Fruit fly (Drosophila melanogaster) whole organism, prepupa: ENCODE measurements around the gene Lk6.

ENCODE experiments used
- Blimp-1 ChIP-seq: fragments of 200-800 bp; sonication (Bioruptor generic); optimal IDR thresholded peaks from 3 replicates; lab custom pipeline; 2017; ENCODE audit warnings: missing biosample characterization, missing genetic modification characterization, mild to moderate bottlenecking, moderate library complexity, missing genetic modification reagents
- CG10631 ChIP-seq: fragments of 200-800 bp; sonication (Bioruptor generic); optimal IDR thresholded peaks from 2 replicates; lab custom pipeline; 2016; ENCODE audit warnings: missing biosample characterization, missing genetic modification characterization
- CG10669 ChIP-seq: fragments of 200-800 bp; sonication (Bioruptor generic); optimal IDR thresholded peaks from 3 replicates; lab custom pipeline; 2018; ENCODE audit warnings: missing biosample characterization, mild to moderate bottlenecking, missing genetic modification characterization, moderate library complexity
- CG11902 ChIP-seq: fragments of 200-800 bp; sonication (Bioruptor generic); optimal IDR thresholded peaks from 3 replicates; lab custom pipeline; 2016; ENCODE audit warnings: missing biosample characterization, missing genetic modification characterization
- CG15336 ChIP-seq: fragments of 200-800 bp; sonication (Bioruptor generic); IDR thresholded peaks from 2 replicates; pipeline ENCODE4 v1.3.6; 2022; ENCODE audit warnings: missing biosample characterization, missing genetic modification characterization
- CG1621 ChIP-seq: fragments of 200-800 bp; sonication (Bioruptor generic); optimal IDR thresholded peaks from 3 replicates; lab custom pipeline; 2018; ENCODE audit warnings: missing biosample characterization, mild to moderate bottlenecking, missing genetic modification characterization
- CG16779 ChIP-seq: fragments of 200-800 bp; sonication (Bioruptor generic); optimal IDR thresholded peaks from 3 replicates; lab custom pipeline; 2017; ENCODE audit warnings: missing biosample characterization, mild to moderate bottlenecking, missing genetic modification characterization
- CG3032 ChIP-seq: fragments of 200-800 bp; optimal IDR thresholded peaks from 2 replicates; lab custom pipeline; 2019; ENCODE audit warnings: missing biosample characterization, mild to moderate bottlenecking, missing genetic modification characterization, moderate library complexity
- CG31627 ChIP-seq: fragments of 200-800 bp; sonication (Bioruptor generic); optimal IDR thresholded peaks from 3 replicates; lab custom pipeline; 2016; ENCODE audit warnings: missing biosample characterization, missing genetic modification characterization
- CG32006 ChIP-seq: fragments of 200-800 bp; sonication (Bioruptor generic); optimal IDR thresholded peaks from 3 replicates; lab custom pipeline; 2017; ENCODE audit warnings: missing biosample characterization, mild to moderate bottlenecking, missing genetic modification characterization
- CG3919 ChIP-seq: fragments of 200-800 bp; sonication (Bioruptor generic); optimal IDR thresholded peaks from 3 replicates; lab custom pipeline; 2016; ENCODE audit warnings: missing biosample characterization, missing genetic modification characterization
- CG4318 ChIP-seq: fragments of 200-800 bp; sonication (Bioruptor generic); optimal IDR thresholded peaks from 3 replicates; lab custom pipeline; 2017; ENCODE audit warnings: missing biosample characterization, mild to moderate bottlenecking, missing genetic modification characterization
- CG6163 ChIP-seq: fragments of 200-800 bp; sonication (Bioruptor generic); IDR thresholded peaks from 3 replicates; pipeline ENCODE4 v1.3.6; 2022; ENCODE audit warnings: missing biosample characterization, missing genetic modification characterization
- CG6276 ChIP-seq: fragments of 200-800 bp; sonication (Bioruptor generic); optimal IDR thresholded peaks from 2 replicates; lab custom pipeline; 2017; ENCODE audit warnings: missing biosample characterization, mild to moderate bottlenecking, missing genetic modification characterization
- CG6792 ChIP-seq: fragments of 200-800 bp; sonication (Bioruptor generic); optimal IDR thresholded peaks from 3 replicates; lab custom pipeline; 2016; ENCODE audit warnings: missing biosample characterization, missing genetic modification characterization
- CG6808 ChIP-seq: fragments of 200-800 bp; sonication (Bioruptor generic); optimal IDR thresholded peaks from 3 replicates; lab custom pipeline; 2017; ENCODE audit warnings: missing biosample characterization, missing genetic modification characterization, mild to moderate bottlenecking, moderate library complexity, missing genetic modification reagents
- CG7368 ChIP-seq: fragments of 200-800 bp; sonication (Bioruptor generic); optimal IDR thresholded peaks from 3 replicates; lab custom pipeline; 2016; ENCODE audit warnings: missing biosample characterization, missing genetic modification characterization
- CG8319 ChIP-seq: fragments of 200-800 bp; sonication (Bioruptor generic); optimal IDR thresholded peaks from 3 replicates; lab custom pipeline; 2016; ENCODE audit warnings: missing biosample characterization, missing genetic modification characterization
- CG8632 ChIP-seq: fragments of 200-800 bp; sonication (Bioruptor generic); optimal IDR thresholded peaks from 3 replicates; lab custom pipeline; 2016; ENCODE audit warnings: missing biosample characterization, missing genetic modification characterization
- CG9139 ChIP-seq: fragments of 200-800 bp; sonication (Bioruptor generic); optimal IDR thresholded peaks from 3 replicates; lab custom pipeline; 2017; ENCODE audit warnings: missing biosample characterization, mild to moderate bottlenecking, missing genetic modification characterization
- Eip78C ChIP-seq: fragments of 200-800 bp; sonication (Bioruptor generic); peaks from one replicate; lab custom pipeline; 2016; ENCODE audit warnings: missing biosample characterization, missing genetic modification characterization
- Eip93F ChIP-seq: fragments of 200-800 bp; sonication (Bioruptor generic); optimal IDR thresholded peaks from 2 replicates; lab custom pipeline; 2016; ENCODE audit warnings: missing biosample characterization, mild to moderate bottlenecking, missing genetic modification characterization
- Ets21C ChIP-seq: fragments of 200-800 bp; sonication (Bioruptor generic); optimal IDR thresholded peaks from 3 replicates; lab custom pipeline; 2016; ENCODE audit warnings: missing biosample characterization, missing genetic modification characterization
- Gug ChIP-seq: fragments of 200-800 bp; sonication (Bioruptor generic); IDR thresholded peaks from 2 replicates; pipeline ENCODE4 v1.3.6; 2022; ENCODE audit warnings: missing biosample characterization, missing genetic modification characterization
- Hr38 ChIP-seq: sonication (Bioruptor generic); optimal IDR thresholded peaks from 2 replicates; lab custom pipeline; 2016; ENCODE audit warnings: missing biosample characterization, missing genetic modification characterization
- Hr39 ChIP-seq: fragments of 200-800 bp; sonication (Bioruptor generic); optimal IDR thresholded peaks from 2 replicates; lab custom pipeline; 2016; ENCODE audit warnings: missing biosample characterization, missing genetic modification characterization
- Hr4 ChIP-seq: fragments of 200-800 bp; sonication (Bioruptor generic); optimal IDR thresholded peaks from 3 replicates; lab custom pipeline; 2016; ENCODE audit warnings: missing biosample characterization, missing genetic modification characterization
- Met ChIP-seq: fragments of 200-800 bp; sonication (Bioruptor generic); optimal IDR thresholded peaks from 3 replicates; lab custom pipeline; 2016; ENCODE audit warnings: missing biosample characterization, missing genetic modification characterization
- Smox ChIP-seq: fragments of 200-800 bp; sonication (Bioruptor generic); optimal IDR thresholded peaks from 3 replicates; lab custom pipeline; 2016; ENCODE audit warnings: missing biosample characterization, missing genetic modification characterization
- Sox102F ChIP-seq: fragments of 200-800 bp; sonication (Bioruptor generic); optimal IDR thresholded peaks from 2 replicates; lab custom pipeline; 2016; ENCODE audit warnings: missing biosample characterization, mild to moderate bottlenecking, missing genetic modification characterization
- Sox14 ChIP-seq: fragments of 200-800 bp; sonication (Bioruptor generic); optimal IDR thresholded peaks from 3 replicates; lab custom pipeline; 2016; ENCODE audit warnings: missing biosample characterization, missing genetic modification characterization
- Sox15 ChIP-seq: fragments of 200-800 bp; sonication (Bioruptor generic); optimal IDR thresholded peaks from 3 replicates; lab custom pipeline; 2016; ENCODE audit warnings: missing biosample characterization, missing genetic modification characterization
- acj6 ChIP-seq: fragments of 200-800 bp; sonication (Bioruptor generic); optimal IDR thresholded peaks from 3 replicates; lab custom pipeline; 2016; ENCODE audit warnings: missing biosample characterization, missing genetic modification characterization
- cyc ChIP-seq: fragments of 200-800 bp; sonication (Bioruptor generic); optimal IDR thresholded peaks from 3 replicates; lab custom pipeline; 2016; ENCODE audit warnings: missing biosample characterization, missing genetic modification characterization
- dac ChIP-seq: fragments of 200-800 bp; sonication (Bioruptor generic); optimal IDR thresholded peaks from 2 replicates; lab custom pipeline; 2017; ENCODE audit warnings: missing biosample characterization, mild to moderate bottlenecking, missing genetic modification characterization
- dsx ChIP-seq: fragments of 200-800 bp; optimal IDR thresholded peaks from 3 replicates; lab custom pipeline; 2019; ENCODE audit warnings: missing biosample characterization, mild to moderate bottlenecking, missing genetic modification characterization, moderate library complexity; ENCODE audit not compliant: poor library complexity, severe bottlenecking
- eg ChIP-seq: fragments of 200-800 bp; sonication (Bioruptor generic); IDR thresholded peaks from 3 replicates; pipeline ENCODE4 v1.3.6; 2022; ENCODE audit warnings: missing biosample characterization, missing genetic modification characterization
- esn ChIP-seq: fragments of 200-800 bp; sonication (Bioruptor generic); optimal IDR thresholded peaks from 2 replicates; lab custom pipeline; 2016; ENCODE audit warnings: missing biosample characterization, mild to moderate bottlenecking, missing genetic modification characterization, moderate library complexity
- fd85E ChIP-seq: fragments of 200-800 bp; sonication (Bioruptor generic); optimal IDR thresholded peaks from 3 replicates; lab custom pipeline; 2016; ENCODE audit warnings: missing biosample characterization, missing genetic modification characterization
- fkh ChIP-seq: fragments of 200-800 bp; sonication (Bioruptor generic); optimal IDR thresholded peaks from 3 replicates; lab custom pipeline; 2017; ENCODE audit warnings: missing biosample characterization, mild to moderate bottlenecking, missing genetic modification characterization, moderate library complexity
- lz ChIP-seq: fragments of 200-800 bp; sonication (Bioruptor generic); optimal IDR thresholded peaks from 3 replicates; lab custom pipeline; 2016; ENCODE audit warnings: missing biosample characterization, missing genetic modification characterization
- net ChIP-seq: fragments of 200-800 bp; sonication (Bioruptor generic); optimal IDR thresholded peaks from 3 replicates; lab custom pipeline; 2016; ENCODE audit warnings: missing biosample characterization, missing genetic modification characterization
- pdm3 ChIP-seq: fragments of 200-800 bp; sonication (Bioruptor generic); optimal IDR thresholded peaks from 3 replicates; lab custom pipeline; 2016; ENCODE audit warnings: missing biosample characterization, missing genetic modification characterization
- salr ChIP-seq, 2 experiments: fragments of 200-800 bp; sonication (Bioruptor generic); optimal IDR thresholded peaks; 3 replicates each; lab custom pipeline; 2016 to 2018; ENCODE audit warnings: missing biosample characterization in 2 of 2, missing genetic modification characterization in 2 of 2, mild to moderate bottlenecking in 1 of 2
- spab ChIP-seq: fragments of 200-800 bp; sonication (Bioruptor generic); optimal IDR thresholded peaks from 2 replicates; lab custom pipeline; 2017; ENCODE audit warnings: missing biosample characterization, mild to moderate bottlenecking, missing genetic modification characterization, missing genetic modification reagents
- ss ChIP-seq, 2 experiments: fragments of 200-800 bp; sonication (Bioruptor generic); optimal IDR thresholded peaks; 2 replicates in 1 of 2; 3 replicates in 1 of 2; lab custom pipeline; 2017 to 2018; ENCODE audit warnings: mild to moderate bottlenecking in 2 of 2, missing biosample characterization in 2 of 2, missing genetic modification characterization in 2 of 2, moderate library complexity in 1 of 2
- svp ChIP-seq: fragments of 200-800 bp; sonication (Bioruptor generic); peaks from one replicate; lab custom pipeline; 2016; ENCODE audit warnings: missing biosample characterization, missing genetic modification characterization
- vri ChIP-seq: fragments of 200-800 bp; sonication (Bioruptor generic); optimal IDR thresholded peaks from 3 replicates; lab custom pipeline; 2016; ENCODE audit warnings: missing biosample characterization, mild to moderate bottlenecking, missing genetic modification characterization

Lk6 gene

dm6 chr3R:11761718-11762117 is 2.5 kb downstream of the Lk6 start:
- TF ChIP-seq Sox15 (GFP tag; lab: Kevin White, UChicago) (no peak), esn (GFP tag; lab: Kevin White, UChicago) (no peak), vri (GFP tag; lab: Kevin White, UChicago) (peak; percentile 4), pdm3 (no peak), CG11902 (GFP tag; lab: Kevin White, UChicago) (no peak)

- TF ChIP-seq Blimp-1 (peak; percentile 99), CG31627 (peak; percentile 100), Met (GFP tag; lab: Kevin White, UChicago) (peak; percentile 100), Hr38 (GFP tag; lab: Kevin White, UChicago) (peak; percentile 99), Eip78C (GFP tag; lab: Kevin White, UChicago) (peak; percentile 100), CG8632 (peak; percentile 100), lz (GFP tag; lab: Kevin White, UChicago) (peak; percentile 100), dsx (GFP tag; lab: Kevin White, UChicago) (peak; percentile 100), CG3919 (GFP tag; lab: Kevin White, UChicago) (peak; percentile 100), fd85E (peak; percentile 99), eg (GFP tag; lab: Robert Waterston, UW) (no peak), CG11902 (GFP tag; lab: Kevin White, UChicago) (peak; percentile 100), CG6276 (GFP tag; lab: Kevin White, UChicago) (peak; percentile 100), CG10669 (GFP tag; lab: Kevin White, UChicago) (peak; percentile 100), net (GFP tag; lab: Kevin White, UChicago) (peak; percentile 100), Sox14 (GFP tag; lab: Kevin White, UChicago) (peak; percentile 100), Smox (peak; percentile 100), Ets21C (GFP tag; lab: Kevin White, UChicago) (peak; percentile 100), pdm3 (peak; percentile 100), CG4318 (GFP tag; lab: Kevin White, UChicago) (peak; percentile 100), CG32006 (GFP tag; lab: Kevin White, UChicago) (peak; percentile 100), svp (GFP tag; lab: Kevin White, UChicago) (peak; percentile 100), Sox102F (GFP tag; lab: Kevin White, UChicago) (peak; percentile 100), fkh (peak; percentile 97), dac (GFP tag; lab: Kevin White, UChicago) (peak; percentile 100), CG7368 (peak; percentile 100), CG9139 (GFP tag; lab: Kevin White, UChicago) (peak; percentile 100), Gug (GFP tag; lab: Robert Waterston, UW) (no peak), cyc (GFP tag; lab: Kevin White, UChicago) (peak; percentile 100), CG1621 (tag; lab: Kevin White, UChicago) (peak; percentile 100), CG8319 (GFP tag; lab: Kevin White, UChicago) (peak; percentile 100), Sox15 (GFP tag; lab: Kevin White, UChicago) (peak; percentile 100), CG6808 (peak; percentile 99), CG16779 (peak; percentile 99), CG15336 (GFP tag; lab: Robert Waterston, UW) (no peak), ss (GFP tag; optimal IDR thresholded peaks at IDR 0.05; lab: Kevin White, UChicago) (peak; percentile 100), CG6163 (GFP tag; lab: Robert Waterston, UW) (no peak), Eip93F (GFP tag; lab: Kevin White, UChicago) (peak; percentile 100), CG10631 (GFP tag; lab: Kevin White, UChicago) (peak; percentile 100), Hr4 (GFP tag; lab: Kevin White, UChicago) (peak; percentile 100), vri (GFP tag; lab: Kevin White, UChicago) (peak; percentile 100), Hr39 (peak; percentile 100), CG3032 (tag; lab: Kevin White, UChicago) (peak; percentile 100), acj6 (GFP tag; lab: Kevin White, UChicago) (peak; percentile 100), salr (GFP tag; optimal IDR thresholded peaks at IDR 0.05; lab: Kevin White, UChicago) (peak; percentile 100), CG6792 (GFP tag; lab: Kevin White, UChicago) (peak; percentile 100), spab (GFP tag; lab: Kevin White, UChicago) (peak; percentile 100)
Observed at dm6 chr3R:11760669-11761387, 3.4 kb downstream of the Lk6 start.
